Worm (Caenorhabditis elegans) whole organism, midembryonic: Measurements from ENCODE around the gene cdk-1.

Experiments
- T22C8.4 ChIP-seq: fragments of 200-800 bp; sonication (Bioruptor generic); IDR thresholded peaks from 2 replicates; pipeline ENCODE4 v1.3.6; 2022; ENCODE audit warnings: missing genetic modification characterization, missing compliant biosample characterization
- cog-1 ChIP-seq: sonication (generic microtip); optimal IDR thresholded peaks from 2 replicates; lab custom pipeline; 2016; ENCODE audit warnings: missing genetic modification characterization, missing compliant biosample characterization
- flt-1 ChIP-seq: fragments of 200-800 bp; sonication (Bioruptor generic); IDR thresholded peaks from 2 replicates; pipeline ENCODE4 v1.3.6; 2022; ENCODE audit warnings: missing genetic modification characterization, missing compliant biosample characterization
- klf-2 ChIP-seq: fragments of 200-800 bp; sonication (Bioruptor generic); conservative IDR thresholded peaks from 2 replicates; pipeline ENCODE4 v1.3.6; 2022; ENCODE audit warnings: missing genetic modification reagents, missing genetic modification characterization, missing compliant biosample characterization
- med-1 ChIP-seq: sonication (generic microtip); optimal IDR thresholded peaks from 2 replicates; lab custom pipeline; 2017; ENCODE audit warnings: missing genetic modification characterization, mild to moderate bottlenecking, missing compliant biosample characterization, antibody characterized with exemption, missing genetic modification reagents; ENCODE audit not compliant: insufficient read depth
- ref-1 ChIP-seq: fragments of 200-800 bp; sonication (Bioruptor generic); conservative IDR thresholded peaks from 2 replicates; pipeline ENCODE4 v1.3.6; 2022; ENCODE audit warnings: missing genetic modification reagents, missing genetic modification characterization, missing compliant biosample characterization
- tab-1 ChIP-seq: fragments of 200-800 bp; sonication (Bioruptor generic); IDR thresholded peaks from 2 replicates; pipeline ENCODE4 v1.3.6; 2022; ENCODE audit warnings: missing genetic modification characterization, missing compliant biosample characterization
- ztf-23 ChIP-seq: fragments of 200-800 bp; sonication (Bioruptor generic); IDR thresholded peaks from 2 replicates; pipeline ENCODE4 v1.3.6; 2022; ENCODE audit warnings: missing genetic modification reagents, missing genetic modification characterization, missing compliant biosample characterization
- ztf-29 ChIP-seq: fragments of 200-800 bp; sonication (Bioruptor generic); IDR thresholded peaks from 2 replicates; pipeline ENCODE4 v1.3.6; 2022; ENCODE audit warnings: missing genetic modification reagents, missing genetic modification characterization, missing compliant biosample characterization

cdk-1 gene

ce11 chrIII:9730407-9730806, 16.9 kb upstream of the cdk-1 start:
- TF ChIP-seq med-1 (GFP tag; lab: Kevin White, UChicago) (no peak), cog-1 (tag; lab: Kevin White, UChicago) (no peak), ztf-29 (GFP tag; lab: Robert Waterston, UW) (no peak)

ce11 chrIII:9731313-9731912, 15.9 kb upstream of the cdk-1 start:
- TF ChIP-seq ref-1 = no peak
- no peak for TF ChIP-seq flt-1
- no peak for TF ChIP-seq cog-1 (tag; lab: Kevin White, UChicago)
- TF ChIP-seq tab-1 (GFP tag; lab: Robert Waterston, UW) = no peak
- no peak for TF ChIP-seq ztf-29 (GFP tag; lab: Robert Waterston, UW)
- no peak for TF ChIP-seq klf-2 (GFP tag; lab: Robert Waterston, UW)
- no peak for TF ChIP-seq ztf-23 (GFP tag; lab: Robert Waterston, UW)

- TF ChIP-seq cog-1 (tag; lab: Kevin White, UChicago) = no peak
- no peak for TF ChIP-seq ztf-23 (GFP tag; lab: Robert Waterston, UW)
- TF ChIP-seq ztf-29 (GFP tag; lab: Robert Waterston, UW) = no peak
- no peak for TF ChIP-seq T22C8.4
- no peak for TF ChIP-seq ref-1
- TF ChIP-seq tab-1 (GFP tag; lab: Robert Waterston, UW) = no peak
- no peak for TF ChIP-seq med-1 (GFP tag; lab: Kevin White, UChicago)
- no peak for TF ChIP-seq klf-2 (GFP tag; lab: Robert Waterston, UW)
- no peak for TF ChIP-seq flt-1
Observed at ce11 chrIII:9733333-9733732, 13.9 kb upstream of the cdk-1 start.

- TF ChIP-seq cog-1 (tag; lab: Kevin White, UChicago) (no peak), klf-2 (GFP tag; lab: Robert Waterston, UW) (no peak), ztf-29 (GFP tag; lab: Robert Waterston, UW) (no peak), ref-1 (no peak), flt-1 (no peak)
Observed at ce11 chrIII:9734030-9734429, 13.2 kb upstream of the cdk-1 start.

ce11 chrIII:9735857-9736256, 11.4 kb upstream of the cdk-1 start, which contains the start of gene dao-6:
Gene dao-6 (minus strand): TSS chrIII:9736201.
- no peak for TF ChIP-seq ref-1
- TF ChIP-seq ztf-29 (GFP tag; lab: Robert Waterston, UW) = no peak
- no peak for TF ChIP-seq flt-1
- no peak for TF ChIP-seq cog-1 (tag; lab: Kevin White, UChicago)
- TF ChIP-seq klf-2 (GFP tag; lab: Robert Waterston, UW) = no peak
- TF ChIP-seq ztf-23 (GFP tag; lab: Robert Waterston, UW) = no peak
- TF ChIP-seq med-1 (GFP tag; lab: Kevin White, UChicago) = no peak
- no peak for TF ChIP-seq tab-1 (GFP tag; lab: Robert Waterston, UW)
- no peak for TF ChIP-seq T22C8.4

- TF ChIP-seq cog-1 (tag; lab: Kevin White, UChicago) (no peak), klf-2 (GFP tag; lab: Robert Waterston, UW) (no peak), ztf-29 (GFP tag; lab: Robert Waterston, UW) (no peak), flt-1 (no peak), tab-1 (GFP tag; lab: Robert Waterston, UW) (no peak), T22C8.4 (no peak), ref-1 (no peak), ztf-23 (GFP tag; lab: Robert Waterston, UW) (no peak), med-1 (GFP tag; lab: Kevin White, UChicago) (no peak)
Observed at ce11 chrIII:9738954-9739353, 8.3 kb upstream of the cdk-1 start, which contains the start of gene hlh-4. Gene hlh-4 (minus strand): TSS chrIII:9739054.

- TF ChIP-seq klf-2 (GFP tag; lab: Robert Waterston, UW) (no peak), ztf-29 (GFP tag; lab: Robert Waterston, UW) (no peak), ztf-23 (GFP tag; lab: Robert Waterston, UW) (no peak), tab-1 (GFP tag; lab: Robert Waterston, UW) (no peak), T22C8.4 (no peak), ref-1 (no peak), cog-1 (tag; lab: Kevin White, UChicago) (no peak)
Observed at ce11 chrIII:9740663-9741062, 6.6 kb upstream of the cdk-1 start.

- TF ChIP-seq ztf-29 (GFP tag; lab: Robert Waterston, UW) (0 out of 2 replicates have a peak, but pooled peaks have one; percentile 38), cog-1 (tag; lab: Kevin White, UChicago) (no peak), T22C8.4 (no peak), klf-2 (GFP tag; lab: Robert Waterston, UW) (no peak)
Observed at ce11 chrIII:9741985-9742384, 5.3 kb upstream of the cdk-1 start.

- TF ChIP-seq tab-1 (GFP tag; lab: Robert Waterston, UW) (no peak), ref-1 (no peak), ztf-23 (GFP tag; lab: Robert Waterston, UW) (no peak), T22C8.4 (no peak), med-1 (GFP tag; lab: Kevin White, UChicago) (no peak), ztf-29 (GFP tag; lab: Robert Waterston, UW) (no peak), klf-2 (GFP tag; lab: Robert Waterston, UW) (no peak), flt-1 (no peak), cog-1 (tag; lab: Kevin White, UChicago) (no peak)
Observed at ce11 chrIII:9743239-9743638, 4.0 kb upstream of the cdk-1 start, which contains the start of gene T05G5.1. Gene T05G5.1 (minus strand): TSS chrIII:9743339.

- TF ChIP-seq tab-1 (GFP tag; lab: Robert Waterston, UW) (no peak), ztf-29 (GFP tag; lab: Robert Waterston, UW) (no peak), T22C8.4 (no peak), flt-1 (no peak), klf-2 (GFP tag; lab: Robert Waterston, UW) (no peak), ztf-23 (GFP tag; lab: Robert Waterston, UW) (no peak), cog-1 (tag; lab: Kevin White, UChicago) (no peak), ref-1 (no peak; the same call in 1 of the 2 replicates), med-1 (GFP tag; lab: Kevin White, UChicago) (no peak)
Observed at ce11 chrIII:9744525-9744924, 2.7 kb upstream of the cdk-1 start.
